Fruit fly (Drosophila melanogaster): ENCODE data around the gene hoe2.

Gene hoe2

DNA sequence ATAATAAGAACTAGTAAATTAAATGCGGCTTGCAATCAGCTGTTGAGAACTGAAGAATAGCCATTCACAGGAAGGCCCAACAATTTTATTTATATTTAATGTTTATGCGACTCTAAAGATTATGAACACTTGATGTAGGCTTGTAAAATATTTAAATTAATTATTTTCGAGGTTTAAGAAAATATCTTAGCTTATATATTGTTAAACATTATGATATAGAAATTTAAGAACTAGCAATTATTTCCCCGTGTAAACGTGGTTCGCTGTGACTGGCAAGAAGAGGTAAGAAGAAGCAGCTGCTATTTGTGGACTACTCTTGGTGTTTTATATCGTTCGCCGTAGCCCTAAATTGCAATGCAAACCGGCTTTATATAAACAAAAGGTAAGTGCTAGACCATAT is 9.1 kb upstream of the hoe2 start, which contains the start of the genes mRpL24 and betaggt-I (continued):
- peak; percentile 96 for TF ChIP-seq gcm (GFP tag; optimal IDR thresholded peaks at IDR 0.05)
- TF ChIP-seq pzg (GFP tag; optimal IDR thresholded peaks at IDR 0.05): peak; percentile 54
- no peak for TF ChIP-seq CG17568 (GFP tag; optimal IDR thresholded peaks at IDR 0.05)
- peak; percentile 85 for TF ChIP-seq HLH54F (GFP tag; optimal IDR thresholded peaks at IDR 0.05)
- peak; percentile 66; the same call in 1 of the 2 replicates for TF ChIP-seq CG13287 (GFP tag; IDR thresholded peaks at IDR 0.05; ENCODE audit: partially characterized antibody)
- peak; percentile 89 for TF ChIP-seq bowl (GFP tag; IDR thresholded peaks at IDR 0.05)
- TF ChIP-seq Vsx1 (GFP tag; optimal IDR thresholded peaks at IDR 0.05): peak; percentile 79
- TF ChIP-seq CG7963 (GFP tag; IDR thresholded peaks at IDR 0.05; ENCODE audit: partially characterized antibody): no peak
- peak; percentile 96 for TF ChIP-seq ap (GFP tag; IDR thresholded peaks at IDR 0.05)
- TF ChIP-seq vfl (GFP tag; optimal IDR thresholded peaks at IDR 0.05): peak; percentile 94
- peak; percentile 87 for TF ChIP-seq CG3838 (GFP tag; optimal IDR thresholded peaks at IDR 0.05)
- TF ChIP-seq CG15696 (tag; optimal IDR thresholded peaks at IDR 0.05): peak; percentile 97
- TF ChIP-seq CG9727 (GFP tag; optimal IDR thresholded peaks at IDR 0.05): peak; percentile 96
- peak; percentile 87 for TF ChIP-seq CG30431 (GFP tag; optimal IDR thresholded peaks at IDR 0.05)
- peak; percentile 100 for TF ChIP-seq CG4820 (GFP tag; optimal IDR thresholded peaks at IDR 0.05)
- peak; percentile 93 for TF ChIP-seq CG18764 (GFP tag; optimal IDR thresholded peaks at IDR 0.05)
- TF ChIP-seq crol (GFP tag; IDR thresholded peaks at IDR 0.05): peak; percentile 62
- TF ChIP-seq cg (GFP tag; optimal IDR thresholded peaks at IDR 0.05): no peak
- peak; percentile 90 for TF ChIP-seq odd (GFP tag; optimal IDR thresholded peaks at IDR 0.05)
- TF ChIP-seq gro (GFP tag; optimal IDR thresholded peaks at IDR 0.05): no peak
- peak; percentile 99 for TF ChIP-seq gem (tag; optimal IDR thresholded peaks at IDR 0.05)
- peak; percentile 64 for TF ChIP-seq jumu (GFP tag; optimal IDR thresholded peaks at IDR 0.05)
- peak; percentile 63 for TF ChIP-seq Side (GFP tag; optimal IDR thresholded peaks at IDR 0.05)
- peak; percentile 88 for TF ChIP-seq CG12219 (GFP tag; optimal IDR thresholded peaks at IDR 0.05)
- TF ChIP-seq CG12769 (tag; optimal IDR thresholded peaks at IDR 0.05): peak; percentile 92
- TF ChIP-seq otp (GFP tag; IDR thresholded peaks at IDR 0.05): peak; percentile 95
- no peak for TF ChIP-seq p53 (GFP tag; optimal IDR thresholded peaks at IDR 0.05)
- peak; percentile 96 for TF ChIP-seq CG15601 (tag; optimal IDR thresholded peaks at IDR 0.05)
- TF ChIP-seq Hey (tag; optimal IDR thresholded peaks at IDR 0.05): peak; percentile 70
- TF ChIP-seq Blimp-1 (GFP tag; optimal IDR thresholded peaks at IDR 0.05): peak; percentile 94
- peak; percentile 78 for TF ChIP-seq CG5180 (GFP tag; optimal IDR thresholded peaks at IDR 0.05)
- TF ChIP-seq CG4360 (GFP tag; IDR thresholded peaks at IDR 0.05): peak; percentile 76
- TF ChIP-seq Trl (optimal IDR thresholded peaks at IDR 0.05): no peak
- peak; percentile 74 for TF ChIP-seq Trl (GFP tag; optimal IDR thresholded peaks at IDR 0.05)
- no peak for TF ChIP-seq Hr78 (GFP tag; optimal IDR thresholded peaks at IDR 0.05)
- TF ChIP-seq CG1024 (GFP tag; IDR thresholded peaks at IDR 0.05): peak; percentile 91
- TF ChIP-seq lilli (GFP tag; optimal IDR thresholded peaks at IDR 0.05): peak; percentile 96
- peak; percentile 98 for TF ChIP-seq CG6689 (GFP tag; IDR thresholded peaks at IDR 0.05)
- peak; percentile 94 for TF ChIP-seq Chrac-16 (GFP tag; optimal IDR thresholded peaks at IDR 0.05)
- TF ChIP-seq dan (GFP tag; IDR thresholded peaks at IDR 0.05): peak; percentile 33; the same call in 1 of the 2 replicates
- TF ChIP-seq da (GFP tag; optimal IDR thresholded peaks at IDR 0.05): peak; percentile 44
- peak; percentile 80 for TF ChIP-seq CG16863 (GFP tag; optimal IDR thresholded peaks at IDR 0.05)
- peak; percentile 97 for TF ChIP-seq NfI (GFP tag; optimal IDR thresholded peaks at IDR 0.05)
- TF ChIP-seq seq (GFP tag; IDR thresholded peaks at IDR 0.05): peak; percentile 95
- peak; percentile 97 for TF ChIP-seq Rx (GFP tag; IDR thresholded peaks at IDR 0.05)
- peak; percentile 95 for TF ChIP-seq nerfin-1 (tag; optimal IDR thresholded peaks at IDR 0.05)
- TF ChIP-seq Antp (GFP tag; optimal IDR thresholded peaks at IDR 0.05): peak; percentile 47
- TF ChIP-seq HLH4C (GFP tag; IDR thresholded peaks at IDR 0.05; ENCODE audit: partially characterized antibody): no peak
- peak; percentile 90 for TF ChIP-seq CG6683 (GFP tag; optimal IDR thresholded peaks at IDR 0.05)
- TF ChIP-seq sens-2 (GFP tag; IDR thresholded peaks at IDR 0.05): peak; percentile 95
- TF ChIP-seq ttk (GFP tag; IDR thresholded peaks at IDR 0.05): peak; percentile 98

All from whole organism, embryonic.